Fruit fly (Drosophila melanogaster): ENCODE results near the gene bib.
A peak's percentile ranks its signal among the peaks of the same experiment; 100 is the strongest.

The bib gene

DNA sequence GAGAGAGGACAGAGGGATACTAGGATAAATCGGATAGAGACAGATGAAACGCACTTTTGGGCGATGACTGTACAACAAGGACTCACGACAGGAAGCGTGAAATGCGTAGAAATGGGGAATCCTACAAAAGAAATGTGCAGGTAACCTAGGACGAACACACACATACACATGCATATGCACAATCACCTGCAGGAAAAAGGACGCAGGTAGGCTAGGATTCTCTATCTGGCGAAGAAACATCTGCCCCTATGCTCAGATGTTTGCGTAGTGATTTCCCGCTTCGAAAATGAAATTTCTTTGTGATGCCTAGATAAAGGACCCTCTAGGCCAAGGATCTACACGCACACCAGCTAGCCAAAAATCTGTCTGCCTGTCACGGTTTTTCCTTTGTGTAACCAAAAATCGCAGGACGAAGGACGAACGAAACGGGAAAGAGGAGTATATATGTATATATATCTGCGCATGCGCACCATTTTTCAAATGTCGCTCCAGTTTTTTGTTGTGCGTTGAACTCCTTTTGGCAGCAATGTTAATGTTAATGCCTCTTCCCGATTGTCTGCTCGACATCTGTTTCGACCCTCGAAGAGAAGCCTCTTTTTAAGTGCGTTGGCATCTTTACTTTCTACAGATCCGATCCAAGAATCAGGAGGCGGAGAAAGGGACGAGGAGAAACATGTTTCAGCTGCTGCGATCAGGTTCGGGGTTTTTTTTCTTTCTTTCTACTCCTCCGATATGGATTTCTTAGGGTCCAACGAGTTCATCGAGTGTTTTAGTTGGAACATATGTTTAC lies 4.0 kb downstream of the bib start:
- TF ChIP-seq lola (GFP tag; optimal IDR thresholded peaks at IDR 0.05) (no peak), woc (GFP tag; optimal IDR thresholded peaks at IDR 0.05) (peak; percentile 15), Rel (GFP tag; optimal IDR thresholded peaks at IDR 0.05) (no peak), Rel (tag; optimal IDR thresholded peaks at IDR 0.05) (peak; percentile 43), Vsx2 (GFP tag; optimal IDR thresholded peaks at IDR 0.05; ENCODE audit: partially characterized antibody) (peak; percentile 42), CrebA (GFP tag; optimal IDR thresholded peaks at IDR 0.05; ENCODE audit: borderline replicate concordance) (peak; percentile 48), Dif (GFP tag; optimal IDR thresholded peaks at IDR 0.05; ENCODE audit: partially characterized antibody) (peak; percentile 37)

DNA sequence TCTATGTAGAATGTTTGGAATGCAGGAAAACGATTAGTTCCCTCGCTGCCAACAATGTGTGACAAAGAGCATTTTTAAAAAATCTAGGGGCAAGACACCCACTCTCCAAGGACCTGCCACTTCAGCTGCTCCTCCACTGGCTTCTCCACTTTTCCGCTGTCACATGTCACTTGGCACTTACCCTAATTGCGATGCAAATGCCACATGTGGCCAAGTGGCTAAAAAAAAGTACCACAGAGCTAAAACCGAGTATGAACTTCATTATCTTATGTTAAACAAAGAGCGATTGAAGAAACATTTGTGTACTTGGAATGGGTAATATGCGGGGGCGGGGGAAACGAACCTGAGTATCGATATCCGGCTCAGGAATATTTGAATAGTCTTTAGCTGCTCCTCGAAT lies 4.8 kb downstream of the bib start:
- TF ChIP-seq CG32264 (GFP tag; optimal IDR thresholded peaks at IDR 0.05) (no peak), brk (GFP tag; optimal IDR thresholded peaks at IDR 0.05) (no peak), OdsH (GFP tag; optimal IDR thresholded peaks at IDR 0.05) (no peak), foxo (GFP tag; optimal IDR thresholded peaks at IDR 0.05) (no peak), br (GFP tag; optimal IDR thresholded peaks at IDR 0.05) (no peak), psq (GFP tag; optimal IDR thresholded peaks at IDR 0.05) (no peak), Myc (optimal IDR thresholded peaks at IDR 0.05) (no peak), jim (GFP tag; optimal IDR thresholded peaks at IDR 0.05) (no peak), GATAd (GFP tag; optimal IDR thresholded peaks at IDR 0.05) (no peak), Dif (GFP tag; optimal IDR thresholded peaks at IDR 0.05; ENCODE audit: partially characterized antibody) (no peak), Dfd (GFP tag; optimal IDR thresholded peaks at IDR 0.05) (no peak), fru (GFP tag; optimal IDR thresholded peaks at IDR 0.05) (no peak), lola (GFP tag; optimal IDR thresholded peaks at IDR 0.05) (no peak), tai (GFP tag; optimal IDR thresholded peaks at IDR 0.05) (no peak), Vsx2 (GFP tag; optimal IDR thresholded peaks at IDR 0.05; ENCODE audit: partially characterized antibody) (no peak), Rel (GFP tag; optimal IDR thresholded peaks at IDR 0.05) (no peak), Rel (tag; optimal IDR thresholded peaks at IDR 0.05) (no peak), Mio (GFP tag; optimal IDR thresholded peaks at IDR 0.05) (no peak), Hr83 (GFP tag; optimal IDR thresholded peaks at IDR 0.05; ENCODE audit: poor library complexity, severe bottlenecking) (no peak)

DNA sequence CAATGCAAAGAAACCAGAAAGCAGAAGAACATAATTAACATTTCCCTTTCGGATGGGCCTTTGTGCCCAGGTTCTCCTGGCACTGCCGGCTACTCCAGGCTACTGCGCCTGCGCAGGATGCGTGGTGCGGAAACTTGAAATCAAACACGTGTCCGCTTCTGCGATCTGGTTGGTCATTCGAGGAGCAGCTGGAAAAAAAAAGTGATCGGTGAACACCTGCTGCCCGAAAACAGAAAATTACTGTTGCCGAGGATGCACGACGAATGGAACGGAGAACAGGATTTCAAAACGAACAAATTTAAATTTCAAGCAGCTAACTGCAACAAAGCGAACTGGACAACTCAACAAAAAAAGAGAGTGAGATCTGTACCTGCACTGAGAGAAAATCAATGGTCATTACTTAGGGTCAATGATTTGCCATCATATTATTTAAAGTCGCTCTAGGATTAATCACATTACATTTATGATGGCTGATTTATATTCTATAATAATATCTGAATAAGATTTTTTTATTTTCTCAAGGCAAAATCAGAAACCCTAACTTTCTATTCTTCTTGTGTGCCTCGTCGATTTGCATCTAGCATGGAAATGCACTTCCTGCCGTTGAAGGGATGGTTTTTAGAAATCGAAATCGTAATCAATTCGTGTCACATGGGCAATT lies 5.5 kb downstream of the bib start:
- no peak for TF ChIP-seq jim (GFP tag; optimal IDR thresholded peaks at IDR 0.05)
- no peak for TF ChIP-seq Rel (GFP tag; optimal IDR thresholded peaks at IDR 0.05)
- TF ChIP-seq Rel (tag; optimal IDR thresholded peaks at IDR 0.05) = no peak
- TF ChIP-seq br (GFP tag; optimal IDR thresholded peaks at IDR 0.05) = peak; percentile 13
- TF ChIP-seq GATAd (GFP tag; optimal IDR thresholded peaks at IDR 0.05) = no peak
- TF ChIP-seq N (GFP tag; optimal IDR thresholded peaks at IDR 0.05) = no peak
- TF ChIP-seq h (GFP tag; optimal IDR thresholded peaks at IDR 0.05) = peak; percentile 63
- TF ChIP-seq woc (GFP tag; optimal IDR thresholded peaks at IDR 0.05) = peak; percentile 12
- no peak for TF ChIP-seq Jra (GFP tag; optimal IDR thresholded peaks at IDR 0.05)
- no peak for TF ChIP-seq Dfd (GFP tag; optimal IDR thresholded peaks at IDR 0.05)
- no peak for TF ChIP-seq usp (GFP tag; optimal IDR thresholded peaks at IDR 0.05)
- TF ChIP-seq OdsH (GFP tag; optimal IDR thresholded peaks at IDR 0.05) = peak; percentile 47
- no peak for TF ChIP-seq pan (optimal IDR thresholded peaks at IDR 0.05)
- no peak for TF ChIP-seq dsf (GFP tag; optimal IDR thresholded peaks at IDR 0.05; ENCODE audit: borderline replicate concordance)
- TF ChIP-seq brk (GFP tag; optimal IDR thresholded peaks at IDR 0.05) = no peak
- TF ChIP-seq sage (GFP tag; optimal IDR thresholded peaks at IDR 0.05) = no peak
- peak; percentile 53 for TF ChIP-seq fru (GFP tag; optimal IDR thresholded peaks at IDR 0.05)
- TF ChIP-seq dmrt93B (GFP tag; optimal IDR thresholded peaks at IDR 0.05) = no peak
- peak; percentile 46 for TF ChIP-seq rgr (GFP tag; optimal IDR thresholded peaks at IDR 0.05)
- no peak for TF ChIP-seq Hr78 (GFP tag; optimal IDR thresholded peaks at IDR 0.05)
- TF ChIP-seq CrebA (GFP tag; optimal IDR thresholded peaks at IDR 0.05; ENCODE audit: borderline replicate concordance) = no peak
- TF ChIP-seq Dif (GFP tag; optimal IDR thresholded peaks at IDR 0.05; ENCODE audit: partially characterized antibody) = no peak
- peak in 1 of 2 experiments; percentile 64 for TF ChIP-seq foxo (GFP tag; optimal IDR thresholded peaks at IDR 0.05)
- TF ChIP-seq Hr83 (GFP tag; optimal IDR thresholded peaks at IDR 0.05; ENCODE audit: poor library complexity, severe bottlenecking) = no peak
- TF ChIP-seq CG9705 (GFP tag; optimal IDR thresholded peaks at IDR 0.05) = no peak
- TF ChIP-seq Abd-B (GFP tag; optimal IDR thresholded peaks at IDR 0.05) = no peak
- TF ChIP-seq psq (GFP tag; optimal IDR thresholded peaks at IDR 0.05) = peak; percentile 30
- no peak for TF ChIP-seq CG32264 (GFP tag; optimal IDR thresholded peaks at IDR 0.05)
- TF ChIP-seq lola (GFP tag; optimal IDR thresholded peaks at IDR 0.05) = no peak
- no peak for TF ChIP-seq Mio (GFP tag; optimal IDR thresholded peaks at IDR 0.05)
- no peak for TF ChIP-seq Vsx2 (GFP tag; optimal IDR thresholded peaks at IDR 0.05; ENCODE audit: partially characterized antibody)
- TF ChIP-seq ey (GFP tag; optimal IDR thresholded peaks at IDR 0.05) = peak; percentile 18
- TF ChIP-seq Hnf4 (GFP tag; optimal IDR thresholded peaks at IDR 0.05) = peak; percentile 38
- peak; percentile 29 for TF ChIP-seq HLH106 (tag; optimal IDR thresholded peaks at IDR 0.05)
- TF ChIP-seq dl (GFP tag; optimal IDR thresholded peaks at IDR 0.05; ENCODE audit: insufficient read depth in 1 of 2, partially characterized antibody in 2 of 2) = no peak
- TF ChIP-seq Sp1 (GFP tag; optimal IDR thresholded peaks at IDR 0.05) = peak; percentile 47
- no peak for TF ChIP-seq sv (GFP tag; optimal IDR thresholded peaks at IDR 0.05)
- no peak for TF ChIP-seq Myc (optimal IDR thresholded peaks at IDR 0.05)
- TF ChIP-seq tai (GFP tag; optimal IDR thresholded peaks at IDR 0.05) = no peak
